Fruit fly (Drosophila melanogaster): Measurements from ENCODE around the gene CycJ.
A peak's percentile ranks its signal among the peaks of the same experiment; 100 is the strongest.

Gene CycJ

DNA sequence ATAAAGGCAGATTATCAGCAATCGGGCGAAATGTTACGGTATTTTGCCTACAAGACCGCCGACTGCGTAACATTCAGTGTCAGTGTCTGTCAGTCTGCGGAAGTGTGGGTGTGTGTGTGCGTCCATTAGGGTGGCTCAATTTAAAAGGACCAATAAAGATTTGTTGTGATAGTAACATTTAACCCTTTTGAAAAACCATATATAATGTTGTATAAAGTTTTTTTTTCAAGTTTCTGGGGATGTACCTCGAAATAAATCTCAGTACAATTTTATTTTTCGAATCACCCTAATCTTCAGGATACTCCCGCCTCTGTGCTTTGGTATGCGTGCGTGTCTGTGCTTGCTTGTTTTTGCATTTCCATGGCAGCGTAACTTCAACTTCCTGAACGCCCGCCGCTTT, 6.6 kb downstream of the CycJ start (continued):
- TF ChIP-seq ara (GFP tag; IDR thresholded peaks at IDR 0.05) (peak; percentile 27; the same call in 1 of the 2 replicates), Usf (GFP tag; optimal IDR thresholded peaks at IDR 0.05) (no peak), wor (GFP tag; IDR thresholded peaks at IDR 0.05) (no peak), D19A (tag; optimal IDR thresholded peaks at IDR 0.05) (peak; percentile 52), grau (tag; optimal IDR thresholded peaks at IDR 0.05) (peak; percentile 76), pan (optimal IDR thresholded peaks at IDR 0.05) (no peak), pan (GFP tag; optimal IDR thresholded peaks at IDR 0.05 in 1 of 2, IDR thresholded peaks at IDR 0.05 in 1 of 2) (peak in 1 of 2 experiments; percentile 83), Six4 (GFP tag; optimal IDR thresholded peaks at IDR 0.05) (no peak), CG10209 (GFP tag; optimal IDR thresholded peaks at IDR 0.05) (peak; percentile 68), rib (GFP tag; IDR thresholded peaks at IDR 0.05) (0 out of 2 replicates have a peak, but pooled peaks have one; percentile 24), CG4424 (GFP tag; optimal IDR thresholded peaks at IDR 0.05) (peak; percentile 56), CG8290 (GFP tag; optimal IDR thresholded peaks at IDR 0.05) (no peak), CG8290 (tag; optimal IDR thresholded peaks at IDR 0.05) (peak in 1 of 2 experiments; percentile 46), dm (GFP tag; optimal IDR thresholded peaks at IDR 0.05) (peak; percentile 27), CG11696 (GFP tag; IDR thresholded peaks at IDR 0.05) (peak; percentile 22; the same call in 1 of the 2 replicates), Aef1 (GFP tag; IDR thresholded peaks at IDR 0.05) (peak; percentile 49; the same call in 2 of the 3 replicates), HHEX (GFP tag; optimal IDR thresholded peaks at IDR 0.05) (peak; percentile 78), CG30431 (GFP tag; optimal IDR thresholded peaks at IDR 0.05) (peak; percentile 18), CG12071 (GFP tag; optimal IDR thresholded peaks at IDR 0.05) (peak; percentile 76), CG11093 (GFP tag; IDR thresholded peaks at IDR 0.05) (no peak), B-H2 (GFP tag; optimal IDR thresholded peaks at IDR 0.05) (peak; percentile 89), CG16863 (GFP tag; optimal IDR thresholded peaks at IDR 0.05) (peak; percentile 65), CG14965 (GFP tag; optimal IDR thresholded peaks at IDR 0.05; ENCODE audit: borderline replicate concordance) (peak; percentile 19), danr (GFP tag; IDR thresholded peaks at IDR 0.05) (0 out of 2 replicates have a peak, but pooled peaks have one; percentile 25), Lpt (GFP tag; optimal IDR thresholded peaks at IDR 0.05) (no peak), CG17612 (GFP tag; IDR thresholded peaks at IDR 0.05) (peak; percentile 45; the same call in 1 of the 2 replicates), CG32532 (GFP tag; IDR thresholded peaks at IDR 0.05) (peak; percentile 85), CrebB (tag; optimal IDR thresholded peaks at IDR 0.05) (peak; percentile 81), inv (GFP tag; IDR thresholded peaks at IDR 0.05; ENCODE audit: partially characterized antibody) (no peak), ftz-f1 (GFP tag; optimal IDR thresholded peaks at IDR 0.05) (no peak), CG11504 (tag; optimal IDR thresholded peaks at IDR 0.05) (peak; percentile 78), jumu (GFP tag; optimal IDR thresholded peaks at IDR 0.05) (peak; percentile 1), ewg (GFP tag; optimal IDR thresholded peaks at IDR 0.05) (peak; percentile 5), Dek (tag; optimal IDR thresholded peaks at IDR 0.05) (peak; percentile 83), chm (GFP tag; IDR thresholded peaks at IDR 0.05) (peak; percentile 78; the same call in 1 of the 2 replicates), CG17361 (GFP tag; IDR thresholded peaks at IDR 0.05) (peak; percentile 13; the same call in 1 of the 3 replicates), ci (GFP tag; IDR thresholded peaks at IDR 0.05) (peak; percentile 89), Doc3 (GFP tag; IDR thresholded peaks at IDR 0.05; ENCODE audit: partially characterized antibody) (no peak), dmrt99B (tag; optimal IDR thresholded peaks at IDR 0.05) (peak; percentile 76), CG30403 (GFP tag; optimal IDR thresholded peaks at IDR 0.05) (peak; percentile 64), CG10959 (GFP tag; IDR thresholded peaks at IDR 0.05) (no peak), CG6854 (GFP tag; optimal IDR thresholded peaks at IDR 0.05) (peak; percentile 85), Optix (GFP tag; IDR thresholded peaks at IDR 0.05) (peak; percentile 47; the same call in 1 of the 3 replicates), CG9817 (tag; optimal IDR thresholded peaks at IDR 0.05) (peak; percentile 78), BEAF-32 (GFP tag; optimal IDR thresholded peaks at IDR 0.05) (no peak), chinmo (GFP tag; IDR thresholded peaks at IDR 0.05; ENCODE audit: partially characterized antibody) (no peak), dan (GFP tag; IDR thresholded peaks at IDR 0.05) (no peak), Kr (GFP tag; optimal IDR thresholded peaks at IDR 0.05) (no peak), lola (GFP tag; optimal IDR thresholded peaks at IDR 0.05) (peak in 1 of 3 experiments; percentile 2), CG12942 (GFP tag; optimal IDR thresholded peaks at IDR 0.05) (peak; percentile 13), btn (GFP tag; optimal IDR thresholded peaks at IDR 0.05) (no peak)
